Fruit fly (Drosophila melanogaster): Measurements from ENCODE around the gene hec.

The hec gene

dm6 chrX:12937825-12938520, 19.3 kb downstream of the hec start (continued):
- TF ChIP-seq ab (GFP tag; optimal IDR thresholded peaks at IDR 0.05) (no peak), CG14050 (GFP tag; IDR thresholded peaks at IDR 0.05) (no peak), CG14667 (GFP tag; IDR thresholded peaks at IDR 0.05) (no peak), pan (optimal IDR thresholded peaks at IDR 0.05) (no peak), pan (GFP tag; optimal IDR thresholded peaks at IDR 0.05 in 1 of 2, IDR thresholded peaks at IDR 0.05 in 1 of 2) (no peak), Scr (GFP tag; IDR thresholded peaks at IDR 0.05; ENCODE audit: partially characterized antibody) (no peak), ase (GFP tag; IDR thresholded peaks at IDR 0.05) (no peak), CG18262 (tag; optimal IDR thresholded peaks at IDR 0.05) (peak; percentile 67), CG2120 (GFP tag; optimal IDR thresholded peaks at IDR 0.05) (peak; percentile 36), CG1792 (GFP tag; optimal IDR thresholded peaks at IDR 0.05) (no peak), CG13424 (tag; optimal IDR thresholded peaks at IDR 0.05) (peak; percentile 66), CG9437 (GFP tag; optimal IDR thresholded peaks at IDR 0.05) (no peak), luna (GFP tag; optimal IDR thresholded peaks at IDR 0.05) (no peak), CG7987 (GFP tag; optimal IDR thresholded peaks at IDR 0.05) (no peak), Hr39 (optimal IDR thresholded peaks at IDR 0.05) (no peak), lola (GFP tag; optimal IDR thresholded peaks at IDR 0.05) (peak in 1 of 3 experiments; percentile 43), Mad (GFP tag; optimal IDR thresholded peaks at IDR 0.05) (no peak), Tbp (GFP tag; optimal IDR thresholded peaks at IDR 0.05) (no peak), tna (GFP tag; IDR thresholded peaks at IDR 0.05; ENCODE audit: partially characterized antibody) (no peak), NK7.1 (GFP tag; optimal IDR thresholded peaks at IDR 0.05) (no peak), Hmr (GFP tag; optimal IDR thresholded peaks at IDR 0.05) (peak; percentile 72), pnt (GFP tag; optimal IDR thresholded peaks at IDR 0.05) (no peak), CG10366 (GFP tag; IDR thresholded peaks at IDR 0.05) (no peak), sens (GFP tag) (peak; percentile 49), CG14441 (GFP tag; IDR thresholded peaks at IDR 0.05) (no peak), tap (tag; optimal IDR thresholded peaks at IDR 0.05) (no peak), Abd-B (GFP tag; optimal IDR thresholded peaks at IDR 0.05) (peak; percentile 16), Lim3 (GFP tag; IDR thresholded peaks at IDR 0.05) (no peak), B-H1 (GFP tag; IDR thresholded peaks at IDR 0.05) (no peak; the same call in 2 of the 3 replicates), Aef1 (GFP tag; IDR thresholded peaks at IDR 0.05) (no peak), cwo (GFP tag; optimal IDR thresholded peaks at IDR 0.05) (peak; percentile 55), Elba2 (GFP tag; optimal IDR thresholded peaks at IDR 0.05) (no peak), CG2129 (GFP tag; IDR thresholded peaks at IDR 0.05; ENCODE audit: partially characterized antibody) (no peak), mld (GFP tag; IDR thresholded peaks at IDR 0.05; ENCODE audit: partially characterized antibody) (no peak), az2 (GFP tag; optimal IDR thresholded peaks at IDR 0.05) (no peak), CG13296 (GFP tag; optimal IDR thresholded peaks at IDR 0.05) (peak; percentile 23), E2f2 (GFP tag; IDR thresholded peaks at IDR 0.05) (peak; percentile 29; the same call in 1 of the 2 replicates), CG15073 (GFP tag; optimal IDR thresholded peaks at IDR 0.05) (no peak), CG17186 (GFP tag; optimal IDR thresholded peaks at IDR 0.05) (no peak), CG10565 (GFP tag; optimal IDR thresholded peaks at IDR 0.05) (no peak), cg (GFP tag; optimal IDR thresholded peaks at IDR 0.05) (peak; percentile 89), dysf (GFP tag; IDR thresholded peaks at IDR 0.05) (peak; percentile 59; the same call in 2 of the 3 replicates), CG10209 (GFP tag; optimal IDR thresholded peaks at IDR 0.05) (peak; percentile 28), Nf-YB (GFP tag; optimal IDR thresholded peaks at IDR 0.05) (peak; percentile 76), mirr (GFP tag; optimal IDR thresholded peaks at IDR 0.05) (no peak), eve (GFP tag; optimal IDR thresholded peaks at IDR 0.05) (peak in 1 of 2 experiments; percentile 25), Ptx1 (GFP tag; IDR thresholded peaks at IDR 0.05) (no peak; the same call in 1 of the 2 replicates), Gsc (GFP tag; IDR thresholded peaks at IDR 0.05) (no peak), CG30403 (GFP tag; optimal IDR thresholded peaks at IDR 0.05) (peak; percentile 29), CG16779 (GFP tag; IDR thresholded peaks at IDR 0.05) (no peak), CG9932 (GFP tag; IDR thresholded peaks at IDR 0.05) (peak; percentile 43)

Data from whole organism, embryonic.